Worm (Caenorhabditis elegans): ENCODE measurements around the gene srh-299.

srh-299 gene

ce11 chrV:15913714-15914113 lies 50.6 kb downstream of the srh-299 start, which contains the start of gene F35E8.7:
F35E8.7 (plus strand) TSS chrV:15914014.
- TF ChIP-seq klf-2 (GFP tag; conservative IDR thresholded peaks at IDR 0.05) (no peak), med-1 (GFP tag; optimal IDR thresholded peaks at IDR 0.05; ENCODE audit: insufficient read depth) (no peak), ztf-23 (GFP tag; IDR thresholded peaks at IDR 0.05) (no peak), T22C8.4 (GFP tag; IDR thresholded peaks at IDR 0.05) (no peak), flt-1 (GFP tag; IDR thresholded peaks at IDR 0.05) (no peak), cog-1 (tag; optimal IDR thresholded peaks at IDR 0.05) (no peak), ref-1 (GFP tag; conservative IDR thresholded peaks at IDR 0.05) (no peak), tab-1 (GFP tag; IDR thresholded peaks at IDR 0.05) (no peak), ztf-29 (GFP tag; IDR thresholded peaks at IDR 0.05) (no peak)
